Fruit fly (Drosophila melanogaster): ENCODE measurements around the gene CG42553.

DNA sequence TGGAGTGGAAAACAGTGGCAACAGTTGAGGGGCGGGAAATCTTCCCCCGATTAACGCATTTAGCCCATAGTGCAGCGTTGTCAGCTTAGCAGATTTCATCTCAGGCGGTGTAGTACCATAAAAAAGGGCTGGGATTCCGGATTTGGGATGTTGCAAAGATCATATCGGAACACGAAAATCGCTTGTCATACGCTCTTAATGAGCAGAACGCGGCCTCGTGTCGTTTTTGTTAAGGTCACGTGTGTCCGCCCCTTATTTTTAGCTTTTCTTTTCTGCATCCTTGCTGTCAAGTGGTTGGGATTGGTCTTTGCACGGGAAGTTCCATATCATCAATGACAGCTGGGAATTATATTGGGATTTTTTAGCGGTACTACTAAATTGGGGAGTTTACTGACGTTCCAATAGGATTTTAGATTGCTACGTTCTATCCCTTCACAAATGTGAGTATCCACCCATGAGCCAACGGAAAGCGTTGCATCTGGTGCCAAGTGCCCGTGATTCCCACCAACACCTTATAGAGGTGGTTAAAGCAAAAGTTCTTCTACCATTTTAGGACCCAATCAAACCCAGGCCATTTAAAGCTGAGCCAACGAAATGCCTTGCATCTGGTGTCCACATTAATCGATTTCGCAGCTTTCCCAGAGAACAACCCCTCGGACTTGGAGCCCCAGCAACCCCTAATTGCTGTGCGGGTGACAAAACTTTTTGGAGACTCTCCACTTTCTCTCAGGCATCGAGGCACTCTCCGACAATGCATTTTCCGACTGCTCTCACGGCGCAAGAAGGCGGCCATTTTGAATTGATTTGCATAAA, 25.0 kb upstream of the CG42553 start:
- TF ChIP-seq CG8478 (optimal IDR thresholded peaks at IDR 0.05) (no peak), CTCF (optimal IDR thresholded peaks at IDR 0.05) (no peak)
